Worm (Caenorhabditis elegans): ENCODE data around the gene K01B6.4.

- TF ChIP-seq ceh-28 (tag; optimal IDR thresholded peaks at IDR 0.05) (no peak), unc-62 (GFP tag; optimal IDR thresholded peaks at IDR 0.05 in 1 of 2) (no peak), unc-62 (tag; optimal IDR thresholded peaks at IDR 0.05) (no peak), zfp-3 (GFP tag; conservative IDR thresholded peaks at IDR 0.05) (no peak), zfp-2 (tag; optimal IDR thresholded peaks at IDR 0.05) (no peak), jun-1 (tag; optimal IDR thresholded peaks at IDR 0.05) (no peak), nhr-237 (tag; optimal IDR thresholded peaks at IDR 0.05) (no peak), ama-1 (optimal IDR thresholded peaks at IDR 0.05) (no peak), lin-39 (tag; optimal IDR thresholded peaks at IDR 0.05) (no peak), snpc-4 (tag; optimal IDR thresholded peaks at IDR 0.05) (no peak), fkh-10 (GFP tag; optimal IDR thresholded peaks at IDR 0.05) (no peak), nhr-25 (tag; optimal IDR thresholded peaks at IDR 0.05; ENCODE audit: borderline replicate concordance, insufficient read depth) (no peak), lin-13 (GFP tag; optimal IDR thresholded peaks at IDR 0.05) (no peak), egl-27 (tag; optimal IDR thresholded peaks at IDR 0.05) (no peak), F37D6.2 (tag; optimal IDR thresholded peaks at IDR 0.05) (no peak)
Measured at ce11 chrIII:9331084-9331564, 33.9 kb upstream of the K01B6.4 start, which contains the start of gene ufc-1.
